Fruit fly (Drosophila melanogaster) whole organism, embryonic: ENCODE measurements around the gene CG31141.

Experiments used
- Ada2b ChIP-seq: fragments of 200-800 bp; sonication (Bioruptor generic); IDR thresholded peaks from 2 replicates; pipeline ENCODE4 v1.3.6; 2022; ENCODE audit warnings: missing biosample characterization, missing genetic modification characterization
- Atf-2 ChIP-seq: fragments of 200-800 bp; sonication (Bioruptor generic); optimal IDR thresholded peaks from 2 replicates; lab custom pipeline; 2016; ENCODE audit warnings: missing biosample characterization, missing genetic modification characterization
- Atf3 ChIP-seq: fragments of 200-800 bp; sonication (Bioruptor generic); optimal IDR thresholded peaks from 3 replicates; lab custom pipeline; 2016; ENCODE audit warnings: missing biosample characterization, missing genetic modification characterization
- Bdp1 ChIP-seq: fragments of 200-800 bp; sonication (Bioruptor generic); optimal IDR thresholded peaks from 3 replicates; lab custom pipeline; 2016; ENCODE audit warnings: missing biosample characterization, missing genetic modification characterization
- CG10209 ChIP-seq: fragments of 200-800 bp; sonication (Bioruptor generic); optimal IDR thresholded peaks from 3 replicates; lab custom pipeline; 2017; ENCODE audit warnings: missing biosample characterization, mild to moderate bottlenecking, missing genetic modification characterization, missing genetic modification reagents
- CG10462 ChIP-seq: fragments of 200-800 bp; sonication (Bioruptor generic); optimal IDR thresholded peaks from 2 replicates; lab custom pipeline; 2016; ENCODE audit warnings: missing biosample characterization, missing genetic modification characterization
- CG10565 ChIP-seq: fragments of 200-800 bp; sonication (Bioruptor generic); optimal IDR thresholded peaks from 3 replicates; lab custom pipeline; 2016; ENCODE audit warnings: missing biosample characterization, mild to moderate bottlenecking, missing genetic modification characterization
- CG11560 ChIP-seq: fragments of 200-800 bp; sonication (Bioruptor generic); IDR thresholded peaks from 3 replicates; pipeline ENCODE4 v1.3.6; 2022; ENCODE audit warnings: missing biosample characterization, missing genetic modification characterization
- CG15011 ChIP-seq: fragments of 200-800 bp; sonication (Bioruptor generic); optimal IDR thresholded peaks from 3 replicates; lab custom pipeline; 2018; ENCODE audit warnings: missing biosample characterization, mild to moderate bottlenecking, missing genetic modification characterization
- CG17186 ChIP-seq: fragments of 200-800 bp; sonication (Bioruptor generic); optimal IDR thresholded peaks from 3 replicates; lab custom pipeline; 2017; ENCODE audit warnings: missing biosample characterization, missing genetic modification reagents, missing genetic modification characterization
- CG18262 ChIP-seq: fragments of 200-800 bp; optimal IDR thresholded peaks from 3 replicates; lab custom pipeline; 2019; ENCODE audit warnings: missing biosample characterization, mild to moderate bottlenecking, missing genetic modification characterization, moderate library complexity
- CG31388 ChIP-seq: fragments of 200-800 bp; sonication (Bioruptor generic); optimal IDR thresholded peaks from 2 replicates; lab custom pipeline; 2016; ENCODE audit warnings: missing biosample characterization, missing genetic modification characterization
- CG32532 ChIP-seq: fragments of 200-800 bp; sonication (Bioruptor generic); IDR thresholded peaks from 2 replicates; pipeline ENCODE4 v1.3.6; 2022; ENCODE audit warnings: missing biosample characterization, missing genetic modification characterization
- CG43689 ChIP-seq: fragments of 200-800 bp; sonication (Bioruptor generic); IDR thresholded peaks from 2 replicates; pipeline ENCODE4 v1.3.6; 2022; ENCODE audit warnings: missing biosample characterization, missing genetic modification characterization
- CG4424 ChIP-seq: fragments of 200-800 bp; sonication (Bioruptor generic); optimal IDR thresholded peaks from 3 replicates; lab custom pipeline; 2016; ENCODE audit warnings: missing biosample characterization, missing genetic modification characterization
- CG4854 ChIP-seq: fragments of 200-800 bp; sonication (Bioruptor generic); optimal IDR thresholded peaks from 2 replicates; lab custom pipeline; 2016; ENCODE audit warnings: missing biosample characterization, missing genetic modification characterization, inconsistent platforms
- CG5180 ChIP-seq: fragments of 200-800 bp; sonication (Bioruptor generic); optimal IDR thresholded peaks from 3 replicates; lab custom pipeline; 2017; ENCODE audit warnings: missing biosample characterization, missing genetic modification characterization, mild to moderate bottlenecking, moderate library complexity, missing genetic modification reagents
- CG6272 ChIP-seq: fragments of 200-800 bp; sonication (Bioruptor generic); IDR thresholded peaks from 2 replicates; pipeline ENCODE4 v1.3.6; 2022; ENCODE audit warnings: missing biosample characterization, missing genetic modification characterization
- CG7271 ChIP-seq: fragments of 200-800 bp; sonication (Bioruptor generic); optimal IDR thresholded peaks from 2 replicates; lab custom pipeline; 2018; ENCODE audit warnings: missing biosample characterization, mild to moderate bottlenecking, missing genetic modification characterization, moderate library complexity
- CG7745 ChIP-seq: fragments of 200-800 bp; sonication (Bioruptor generic); optimal IDR thresholded peaks from 2 replicates; lab custom pipeline; 2018; ENCODE audit warnings: missing biosample characterization, mild to moderate bottlenecking, missing genetic modification characterization, moderate library complexity
- CG8478 ChIP-seq: fragments of >200 bp; optimal IDR thresholded peaks from 2 replicates; lab custom pipeline; 2018
- Camta ChIP-seq: fragments of 200-800 bp; sonication (Bioruptor generic); optimal IDR thresholded peaks from 2 replicates; lab custom pipeline; 2016; ENCODE audit warnings: missing biosample characterization, missing genetic modification characterization
- Fer1 ChIP-seq: fragments of 200-800 bp; sonication (Bioruptor generic); optimal IDR thresholded peaks from 2 replicates; lab custom pipeline; 2017; ENCODE audit warnings: missing biosample characterization, mild to moderate bottlenecking, missing genetic modification characterization
- HLH4C ChIP-seq: fragments of 200-800 bp; sonication (Bioruptor generic); IDR thresholded peaks from 3 replicates; pipeline ENCODE4 v1.3.6; 2022; ENCODE audit warnings: missing biosample characterization, missing genetic modification characterization; ENCODE audit not compliant: partially characterized antibody
- Lim3 ChIP-seq: fragments of 200-800 bp; sonication (Bioruptor generic); IDR thresholded peaks from 2 replicates; pipeline ENCODE4 v1.3.6; 2022; ENCODE audit warnings: missing biosample characterization, missing genetic modification characterization
- Mes4 ChIP-seq: fragments of 200-800 bp; sonication (Bioruptor generic); optimal IDR thresholded peaks from 2 replicates; lab custom pipeline; 2016; ENCODE audit warnings: missing biosample characterization, missing genetic modification characterization
- Poxn ChIP-seq: fragments of 200-800 bp; sonication (Bioruptor generic); IDR thresholded peaks from 2 replicates; pipeline ENCODE4 v1.3.6; 2022; ENCODE audit warnings: missing biosample characterization, missing genetic modification characterization
- Sry-δ ChIP-seq: fragments of 200-800 bp; sonication (Bioruptor generic); optimal IDR thresholded peaks from 2 replicates; lab custom pipeline; 2016; ENCODE audit warnings: missing biosample characterization, missing genetic modification characterization
- Taf1 ChIP-seq: fragments of 200-800 bp; sonication (Bioruptor generic); IDR thresholded peaks from 2 replicates; pipeline ENCODE4 v1.3.6; 2022; ENCODE audit warnings: missing biosample characterization, missing genetic modification characterization
- Trl ChIP-seq, 3 experiments: fragments of >200 bp in 2 of 3; fragments of 200-800 bp in 1 of 3; sonication (Bioruptor generic) in 1 of 3; optimal IDR thresholded peaks; 2 replicates in 1 of 3; 3 replicates in 2 of 3; lab custom pipeline; 2016 to 2017; ENCODE audit warnings: missing biosample characterization in 1 of 3, missing genetic modification characterization in 1 of 3
- chn ChIP-seq: fragments of 200-800 bp; sonication (Bioruptor generic); optimal IDR thresholded peaks from 2 replicates; lab custom pipeline; 2016; ENCODE audit warnings: missing biosample characterization, missing genetic modification characterization
- crp ChIP-seq, 2 experiments: fragments of 200-800 bp; sonication (Bioruptor generic); optimal IDR thresholded peaks; 2 replicates in 1 of 2; 3 replicates in 1 of 2; lab custom pipeline; 2017; ENCODE audit warnings: missing biosample characterization in 2 of 2, missing genetic modification characterization in 2 of 2, mild to moderate bottlenecking in 1 of 2, moderate library complexity in 1 of 2
- dysf ChIP-seq: fragments of 200-800 bp; sonication (Bioruptor generic); IDR thresholded peaks from 3 replicates; pipeline ENCODE4 v1.3.6; 2022; ENCODE audit warnings: missing biosample characterization, missing genetic modification characterization
- emc ChIP-seq: fragments of 200-800 bp; sonication (Bioruptor generic); optimal IDR thresholded peaks from 2 replicates; lab custom pipeline; 2016; ENCODE audit warnings: missing biosample characterization, missing genetic modification characterization
- ewg ChIP-seq: fragments of 200-800 bp; sonication (Bioruptor generic); optimal IDR thresholded peaks from 3 replicates; lab custom pipeline; 2017; ENCODE audit warnings: mild to moderate bottlenecking, missing biosample characterization, missing genetic modification reagents, missing genetic modification characterization
- gcm2 ChIP-seq: fragments of 200-800 bp; sonication (Bioruptor generic); optimal IDR thresholded peaks from 2 replicates; lab custom pipeline; 2016; ENCODE audit warnings: missing biosample characterization, missing genetic modification characterization
- her ChIP-seq: fragments of 200-800 bp; sonication (Bioruptor generic); optimal IDR thresholded peaks from 2 replicates; lab custom pipeline; 2016; ENCODE audit warnings: missing biosample characterization, missing genetic modification characterization
- kay ChIP-seq: fragments of 200-800 bp; sonication (Bioruptor generic); optimal IDR thresholded peaks from 2 replicates; lab custom pipeline; 2016; ENCODE audit warnings: missing biosample characterization, missing genetic modification characterization
- luna ChIP-seq: fragments of 200-800 bp; sonication (Bioruptor generic); optimal IDR thresholded peaks from 2 replicates; lab custom pipeline; 2016; ENCODE audit warnings: missing biosample characterization, missing genetic modification characterization
- org-1 ChIP-seq: fragments of 200-800 bp; sonication (Bioruptor generic); optimal IDR thresholded peaks from 2 replicates; lab custom pipeline; 2017; ENCODE audit warnings: missing biosample characterization, missing genetic modification characterization
- pnt ChIP-seq: fragments of 200-800 bp; sonication (Bioruptor generic); optimal IDR thresholded peaks from 3 replicates; lab custom pipeline; 2016; ENCODE audit warnings: missing biosample characterization, missing genetic modification characterization
- pzg ChIP-seq: fragments of 200-800 bp; sonication (Bioruptor generic); optimal IDR thresholded peaks from 3 replicates; lab custom pipeline; 2018; ENCODE audit warnings: missing biosample characterization, mild to moderate bottlenecking, missing genetic modification characterization, moderate library complexity
- sens-2 ChIP-seq: fragments of 200-800 bp; sonication (Bioruptor generic); IDR thresholded peaks from 2 replicates; pipeline ENCODE4 v1.3.6; 2022; ENCODE audit warnings: missing biosample characterization, missing genetic modification characterization
- seq ChIP-seq: fragments of 200-800 bp; sonication (Bioruptor generic); IDR thresholded peaks from 2 replicates; pipeline ENCODE4 v1.3.6; 2022; ENCODE audit warnings: missing biosample characterization, missing genetic modification characterization
- sisA ChIP-seq: fragments of 200-800 bp; sonication (Bioruptor generic); IDR thresholded peaks from 2 replicates; pipeline ENCODE4 v1.3.6; 2022; ENCODE audit warnings: missing biosample characterization, missing genetic modification characterization
- sob ChIP-seq: fragments of 200-800 bp; sonication (Bioruptor generic); IDR thresholded peaks from 2 replicates; pipeline ENCODE4 v1.3.6; 2022; ENCODE audit warnings: missing biosample characterization, missing genetic modification characterization
- tgo ChIP-seq: fragments of 200-800 bp; sonication (Bioruptor generic); IDR thresholded peaks from 3 replicates; pipeline ENCODE4 v1.3.6; 2022; ENCODE audit warnings: missing biosample characterization, missing genetic modification characterization
- wek ChIP-seq: fragments of 200-800 bp; sonication (Bioruptor generic); optimal IDR thresholded peaks from 3 replicates; lab custom pipeline; 2018; ENCODE audit warnings: missing biosample characterization, mild to moderate bottlenecking, missing genetic modification characterization, moderate library complexity
- z ChIP-seq: fragments of 200-800 bp; sonication (Bioruptor generic); IDR thresholded peaks from 3 replicates; pipeline ENCODE4 v1.3.6; 2022; ENCODE audit warnings: missing biosample characterization, missing genetic modification characterization

CG31141 gene

dm6 chr3R:23933684-23934575 is 10.8 kb downstream of the CG31141 start, which contains the start of gene CG5854 (continued):
- TF ChIP-seq chn (GFP tag; lab: Kevin White, UChicago), result peak; percentile 82
- TF ChIP-seq Fer1 (GFP tag; lab: Kevin White, UChicago), result peak; percentile 64
- TF ChIP-seq crp (GFP tag; optimal IDR thresholded peaks at IDR 0.05; lab: Kevin White, UChicago), result no peak
- peak; percentile 65 for TF ChIP-seq her (GFP tag; lab: Kevin White, UChicago)
- peak; percentile 51 for TF ChIP-seq CG5180 (GFP tag; lab: Kevin White, UChicago)
- peak; percentile 80 for TF ChIP-seq dysf (GFP tag; lab: Robert Waterston, UW)
- peak; percentile 60; the same call in 1 of the 2 replicates for TF ChIP-seq sens-2 (GFP tag; lab: Robert Waterston, UW)
- no peak for TF ChIP-seq CG31388 (GFP tag; lab: Kevin White, UChicago)
- TF ChIP-seq Ada2b (GFP tag; lab: Robert Waterston, UW), result peak; percentile 77
- no peak for TF ChIP-seq CG4854 (GFP tag; lab: Kevin White, UChicago)
- no peak for TF ChIP-seq emc (GFP tag; lab: Kevin White, UChicago)
- TF ChIP-seq CG15011 (GFP tag; lab: Kevin White, UChicago), result peak; percentile 50
- peak; percentile 68 for TF ChIP-seq Atf-2 (GFP tag; lab: Kevin White, UChicago)
- TF ChIP-seq org-1 (GFP tag; lab: Kevin White, UChicago), result peak; percentile 73
- TF ChIP-seq pnt (GFP tag; lab: Kevin White, UChicago), result peak; percentile 48
- TF ChIP-seq CG10462 (GFP tag; lab: Kevin White, UChicago), result peak; percentile 65
- peak; percentile 55; the same call in 1 of the 2 replicates for TF ChIP-seq CG43689
- TF ChIP-seq pzg (GFP tag; lab: Kevin White, UChicago), result peak; percentile 81
- TF ChIP-seq CG7745 (tag; lab: Kevin White, UChicago), result no peak
- TF ChIP-seq CG6272, result 0 out of 2 replicates have a peak, but pooled peaks have one; percentile 42
- peak; percentile 73 for TF ChIP-seq Mes4
- peak; percentile 73 for TF ChIP-seq ewg (GFP tag; lab: Kevin White, UChicago)
- peak; percentile 48 for TF ChIP-seq Sry-δ (GFP tag; lab: Kevin White, UChicago)
- TF ChIP-seq Lim3 (GFP tag; lab: Robert Waterston, UW), result 0 out of 2 replicates have a peak, but pooled peaks have one; percentile 20
- no peak for TF ChIP-seq CG7271 (tag; lab: Kevin White, UChicago)
- 0 out of 3 replicates have a peak, but pooled peaks have one; percentile 42 for TF ChIP-seq z (GFP tag; lab: Robert Waterston, UW)
- no peak for TF ChIP-seq Poxn (GFP tag; lab: Robert Waterston, UW)
- TF ChIP-seq CG4424 (GFP tag; lab: Kevin White, UChicago), result peak; percentile 79
- TF ChIP-seq CG17186 (GFP tag; lab: Kevin White, UChicago), result peak; percentile 11
- TF ChIP-seq CG10209, result peak; percentile 68
- TF ChIP-seq tgo (GFP tag; lab: Robert Waterston, UW), result peak; percentile 66
- peak; percentile 58 for TF ChIP-seq sisA (GFP tag; lab: Robert Waterston, UW)
- TF ChIP-seq CG32532, result peak; percentile 82
- peak; percentile 67 for TF ChIP-seq sob (GFP tag; lab: Robert Waterston, UW)
- no peak for TF ChIP-seq CG8478 (lab: Kevin White, UChicago)
- TF ChIP-seq Camta, result peak; percentile 68
- TF ChIP-seq gcm2, result peak; percentile 29
- peak; percentile 47; the same call in 1 of the 2 replicates for TF ChIP-seq seq (GFP tag; lab: Robert Waterston, UW)
- TF ChIP-seq wek (GFP tag; lab: Kevin White, UChicago), result peak; percentile 42
- no peak for TF ChIP-seq CG10565 (GFP tag; lab: Kevin White, UChicago)
- TF ChIP-seq Trl (optimal IDR thresholded peaks at IDR 0.05; lab: Kevin White, UChicago), result no peak
- TF ChIP-seq Trl (GFP tag; optimal IDR thresholded peaks at IDR 0.05; lab: Kevin White, UChicago), result peak; percentile 76
- TF ChIP-seq Bdp1, result no peak
- no peak for TF ChIP-seq kay (GFP tag; lab: Kevin White, UChicago)
- no peak for TF ChIP-seq HLH4C
- peak; percentile 50 for TF ChIP-seq luna
- 0 out of 2 replicates have a peak, but pooled peaks have one; percentile 16 for TF ChIP-seq Taf1 (GFP tag; lab: Robert Waterston, UW)
- TF ChIP-seq CG18262 (tag; lab: Kevin White, UChicago), result peak; percentile 80
- TF ChIP-seq CG11560 (tag; lab: Robert Waterston, UW), result 0 out of 3 replicates have a peak, but pooled peaks have one; percentile 8
- peak; percentile 56 for TF ChIP-seq Atf3 (GFP tag; lab: Kevin White, UChicago)
